Worm (Caenorhabditis elegans) whole organism, L2 larva: ENCODE data around the gene F11D5.7.

Source experiments
- ZK546.5 ChIP-seq: sonication (generic microtip); optimal IDR thresholded peaks from 2 replicates; lab custom pipeline; 2017; ENCODE audit warnings: missing biosample characterization, missing genetic modification characterization
- blmp-1 ChIP-seq: sonication (generic microtip); optimal IDR thresholded peaks from 2 replicates; lab custom pipeline; 2017; ENCODE audit warnings: missing genetic modification characterization, mild to moderate bottlenecking, missing compliant biosample characterization, antibody characterized with exemption, moderate library complexity; ENCODE audit not compliant: insufficient read depth
- ceh-16 ChIP-seq: fragments of 150-350 bp; optimal IDR thresholded peaks from 2 replicates; lab custom pipeline; 2014; ENCODE audit warnings: missing biosample characterization, missing genetic modification characterization
- ceh-82 ChIP-seq: fragments of 150-350 bp; optimal IDR thresholded peaks from 2 replicates; lab custom pipeline; 2014; ENCODE audit warnings: missing biosample characterization, missing genetic modification characterization
- elt-3 ChIP-seq: sonication (generic microtip); optimal IDR thresholded peaks from 2 replicates; lab custom pipeline; 2017; ENCODE audit warnings: missing biosample characterization, missing genetic modification characterization
- lin-13 ChIP-seq: fragments of 150-350 bp; optimal IDR thresholded peaks from 2 replicates; lab custom pipeline; 2014; ENCODE audit warnings: missing biosample characterization, missing genetic modification reagents, missing genetic modification characterization
- lin-39 ChIP-seq: fragments of 150-350 bp; optimal IDR thresholded peaks from 2 replicates; lab custom pipeline; 2014; ENCODE audit warnings: missing biosample characterization, missing genetic modification reagents, missing genetic modification characterization
- nhr-11 ChIP-seq: fragments of 150-350 bp; optimal IDR thresholded peaks from 2 replicates; lab custom pipeline; 2014; ENCODE audit warnings: missing biosample characterization, missing genetic modification characterization
- nhr-129 ChIP-seq: fragments of 150-350 bp; optimal IDR thresholded peaks from 2 replicates; lab custom pipeline; 2014; ENCODE audit warnings: missing biosample characterization, missing genetic modification characterization
- nhr-237 ChIP-seq: fragments of 150-350 bp; optimal IDR thresholded peaks from 2 replicates; lab custom pipeline; 2014; ENCODE audit warnings: missing biosample characterization, missing genetic modification characterization
- unc-39 ChIP-seq: fragments of 150-350 bp; optimal IDR thresholded peaks from 2 replicates; lab custom pipeline; 2014; ENCODE audit warnings: missing biosample characterization, missing genetic modification characterization
- ztf-1 ChIP-seq: fragments of 200-800 bp; sonication (Bioruptor generic); conservative IDR thresholded peaks from 2 replicates; pipeline ENCODE4 v1.3.6; 2022; ENCODE audit warnings: missing genetic modification characterization, missing compliant biosample characterization

DNA sequence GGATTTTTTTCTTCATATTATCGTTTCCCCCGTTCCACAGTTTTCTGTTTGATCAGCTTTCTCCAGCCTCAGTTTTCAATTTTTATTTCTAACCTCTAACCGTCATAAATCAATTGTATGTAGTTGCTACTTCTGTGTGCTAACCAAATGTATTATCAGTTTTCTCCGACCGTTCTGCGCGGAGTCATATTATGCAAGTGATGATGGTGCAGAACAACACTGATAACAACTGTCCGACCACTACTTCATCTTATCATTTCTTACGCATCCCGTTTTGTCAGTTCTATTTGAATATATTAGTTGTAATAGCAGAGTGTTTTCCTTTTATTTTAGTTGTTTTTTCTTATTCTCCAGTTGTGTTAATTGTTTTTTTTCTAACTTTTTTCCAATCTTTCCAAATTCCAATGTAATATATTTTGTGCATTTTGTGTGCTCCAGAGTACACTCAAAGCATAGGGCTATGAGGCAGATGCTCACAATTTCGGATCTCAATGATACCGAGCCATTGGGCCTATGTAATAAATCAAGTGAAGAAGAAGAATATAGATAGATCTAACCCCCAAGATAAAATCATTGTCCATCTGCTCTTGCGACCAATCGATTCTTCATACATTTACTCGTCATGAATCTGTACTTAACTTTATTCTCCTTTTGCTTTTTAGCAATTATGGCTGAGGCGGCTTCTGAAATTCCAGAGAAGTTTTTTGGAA is 47.2 kb upstream of the F11D5.7 start, which contains the start of gene lbp-3:
- TF ChIP-seq ceh-16 (no peak), nhr-129 (peak; percentile 99), unc-39 (tag; lab: Kevin White, UChicago) (no peak), blmp-1 (tag; lab: Kevin White, UChicago) (no peak), lin-13 (no peak), lin-39 (tag; lab: Kevin White, UChicago) (no peak), ceh-82 (no peak), ZK546.5 (no peak), nhr-11 (tag; lab: Kevin White, UChicago) (no peak), elt-3 (tag; lab: Kevin White, UChicago) (no peak), ztf-1 (no peak), nhr-237 (tag; lab: Kevin White, UChicago) (no peak)
